Worm (Caenorhabditis elegans): ENCODE results near the gene inos-1.

DNA sequence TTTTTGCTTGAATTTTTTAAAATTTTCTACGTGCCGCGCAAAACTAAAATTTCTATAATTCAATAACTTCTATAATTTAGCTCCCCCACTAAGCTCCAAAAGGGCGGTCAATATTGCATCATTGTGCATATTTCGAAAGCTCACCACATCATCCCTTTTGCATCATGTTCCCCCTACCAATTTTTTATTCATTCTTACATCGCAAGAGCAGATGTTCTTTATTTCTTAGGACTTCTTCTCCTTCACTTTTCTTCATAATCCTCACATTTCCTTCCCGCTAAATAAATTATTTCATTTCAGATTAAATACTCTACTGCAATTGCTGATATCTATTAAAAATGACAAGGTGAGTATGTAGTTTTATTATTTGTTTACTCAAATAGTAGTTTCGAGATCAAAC is 23.8 kb upstream of the inos-1 start, which contains the start of gene ldh-1:
- no peak for TF ChIP-seq ceh-40 (GFP tag; IDR thresholded peaks at IDR 0.05)
- TF ChIP-seq Y95B8A.8 (GFP tag; IDR thresholded peaks at IDR 0.05), result no peak
- no peak for TF ChIP-seq snpc-4 (GFP tag; optimal IDR thresholded peaks at IDR 0.05)
- TF ChIP-seq snpc-4 (tag; optimal IDR thresholded peaks at IDR 0.05), result no peak
- TF ChIP-seq lin-35 (GFP tag; optimal IDR thresholded peaks at IDR 0.05), result no peak
- TF ChIP-seq ztf-22 (GFP tag; optimal IDR thresholded peaks at IDR 0.05), result no peak

Measured in whole organism, young adult.